Worm (Caenorhabditis elegans) whole organism, L4/young adult: ENCODE results near the gene K10C2.8.

Source experiments
- W03F9.2 ChIP-seq: fragments of 150-350 bp; optimal IDR thresholded peaks from 2 replicates; lab custom pipeline; 2014; ENCODE audit warnings: missing biosample characterization, missing genetic modification characterization
- dao-5 ChIP-seq: sonication (generic microtip); optimal IDR thresholded peaks from 2 replicates; lab custom pipeline; 2016; ENCODE audit warnings: missing genotype, missing genetic modification characterization, moderate library complexity, missing compliant biosample characterization
- him-1 ChIP-seq: sonication (generic microtip); optimal IDR thresholded peaks from 2 replicates; lab custom pipeline; 2016; ENCODE audit warnings: missing genotype, missing genetic modification reagents, missing genetic modification characterization, missing compliant biosample characterization

- no peak for TF ChIP-seq him-1 (tag; lab: Kevin White, UChicago)
- TF ChIP-seq W03F9.2: no peak
- no peak for TF ChIP-seq dao-5
These were observed 7.8 kb upstream of the K10C2.8 start for ce11 chrX:6445239-6445638.
